Fruit fly (Drosophila melanogaster) Kc167 (cell line): ENCODE data around the gene RhoGAP68F.

ENCODE experiments used
- Myc ChIP-seq: fragments of >200 bp; optimal IDR thresholded peaks from 2 replicates; lab custom pipeline; 2017; ENCODE audit warnings: missing external identifiers
- Sin3A ChIP-seq: fragments of >200 bp; optimal IDR thresholded peaks from 2 replicates; lab custom pipeline; 2018; ENCODE audit warnings: missing external identifiers
- h ChIP-seq: fragments of >200 bp; optimal IDR thresholded peaks from 3 replicates; lab custom pipeline; 2018; ENCODE audit warnings: missing external identifiers
- insv ChIP-seq: fragments of >200 bp; optimal IDR thresholded peaks from 3 replicates; lab custom pipeline; 2018; ENCODE audit warnings: missing external identifiers
- psq ChIP-seq: fragments of >200 bp; optimal IDR thresholded peaks from 2 replicates; lab custom pipeline; 2017; ENCODE audit warnings: missing external identifiers
- ttk ChIP-seq: sonication (Bioruptor generic); optimal IDR thresholded peaks from 2 replicates; lab custom pipeline; 2017; ENCODE audit warnings: missing external identifiers

RhoGAP68F gene

dm6 chr3L:12138113-12138899 is at the start of gene RhoGAP68F, which contains the start of gene ND-SGDH:
RhoGAP68F (plus strand) TSS chr3L:12138868.
ND-SGDH (minus strand) TSS chr3L:12138584.
- no peak for TF ChIP-seq ttk (lab: Kevin White, UChicago)
- TF ChIP-seq Sin3A (lab: Kevin White, UChicago) = no peak
- no peak for TF ChIP-seq insv (lab: Kevin White, UChicago)
- no peak for TF ChIP-seq Myc
- TF ChIP-seq h (lab: Kevin White, UChicago) = no peak
- no peak for TF ChIP-seq psq (lab: Kevin White, UChicago)

DNA sequence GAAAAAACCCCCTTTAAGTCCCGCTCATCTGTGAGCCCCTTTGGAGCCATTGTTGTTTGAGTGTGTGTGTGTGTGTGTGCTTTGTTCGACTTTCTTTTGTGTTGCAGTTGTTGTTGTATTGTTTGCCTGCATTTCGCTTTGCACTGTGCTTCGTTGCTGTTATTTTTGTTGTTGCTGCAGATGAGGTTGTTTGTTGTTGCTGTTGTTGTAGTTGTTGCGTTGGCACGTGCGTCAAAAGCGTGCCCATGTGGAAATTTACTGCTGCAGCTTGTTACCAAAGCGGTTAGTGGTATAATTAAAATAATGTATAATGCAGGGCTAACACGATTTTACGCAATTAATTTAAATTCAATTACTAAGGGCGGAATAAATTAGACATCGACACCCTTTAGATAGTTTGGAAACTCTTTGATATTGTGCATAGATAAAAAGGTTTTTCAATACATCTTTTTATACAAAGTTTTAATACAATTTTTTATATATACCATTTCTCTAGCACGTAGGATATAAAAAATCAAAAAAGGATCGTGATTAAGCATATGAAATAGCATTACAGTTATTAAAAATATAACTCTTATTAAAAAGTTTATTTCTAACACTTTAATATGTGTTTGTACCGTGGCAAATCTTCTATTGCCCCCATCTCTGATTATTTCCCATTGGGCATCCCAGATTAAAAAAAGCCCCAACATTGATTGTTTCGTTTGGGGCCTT is 48.3 kb upstream of the RhoGAP68F start:
- TF ChIP-seq ttk (lab: Kevin White, UChicago) (no peak), insv (lab: Kevin White, UChicago) (no peak), Myc (no peak), h (lab: Kevin White, UChicago) (no peak), psq (lab: Kevin White, UChicago) (no peak), Sin3A (lab: Kevin White, UChicago) (no peak)

DNA sequence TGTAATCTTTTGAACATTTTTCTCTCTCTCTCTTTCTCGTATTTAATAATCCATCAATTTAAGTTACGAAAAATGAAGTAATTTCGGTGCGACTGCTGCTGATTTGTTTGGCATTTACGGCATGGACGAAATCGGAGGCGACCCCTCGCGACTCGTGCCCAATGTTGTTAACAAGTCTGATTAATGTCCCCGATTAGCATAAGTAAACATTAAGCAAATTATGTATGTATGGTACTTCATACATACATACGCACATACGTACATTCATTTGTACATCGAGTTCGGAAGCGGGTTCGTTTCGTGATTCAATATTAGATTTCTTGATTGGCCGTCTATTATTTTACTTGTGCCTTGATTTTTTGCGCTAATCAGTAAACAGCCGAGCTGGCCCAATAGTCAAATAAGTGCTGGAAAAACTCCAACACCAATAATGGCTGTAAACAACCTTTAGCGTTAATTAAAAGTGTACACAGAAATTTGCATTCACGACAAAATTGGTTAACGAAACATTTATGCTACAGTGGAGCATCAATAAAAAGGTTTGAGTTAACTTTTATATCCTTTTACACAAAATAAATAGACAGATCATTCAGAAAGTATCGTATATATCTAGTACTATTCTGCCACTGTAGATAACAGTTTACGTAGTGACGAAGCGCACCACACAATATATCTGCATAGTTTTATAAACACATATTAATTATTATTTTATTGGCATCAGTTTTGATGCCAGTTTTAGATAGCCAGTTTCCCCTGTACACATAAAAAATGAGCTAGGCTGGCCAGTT is 47.6 kb upstream of the RhoGAP68F start:
- no peak for TF ChIP-seq psq (lab: Kevin White, UChicago)
- TF ChIP-seq insv (lab: Kevin White, UChicago) = no peak
- TF ChIP-seq Sin3A (lab: Kevin White, UChicago) = no peak
- TF ChIP-seq Myc = no peak
- TF ChIP-seq ttk (lab: Kevin White, UChicago) = no peak
- no peak for TF ChIP-seq h (lab: Kevin White, UChicago)

dm6 chr3L:12092860-12093359 is 45.8 kb upstream of the RhoGAP68F start:
- TF ChIP-seq insv (lab: Kevin White, UChicago) (no peak), ttk (lab: Kevin White, UChicago) (no peak), psq (lab: Kevin White, UChicago) (no peak), Sin3A (lab: Kevin White, UChicago) (no peak), h (lab: Kevin White, UChicago) (no peak), Myc (no peak)

dm6 chr3L:12095960-12096359 is 42.7 kb upstream of the RhoGAP68F start:
- TF ChIP-seq insv (lab: Kevin White, UChicago) = no peak
- no peak for TF ChIP-seq Sin3A (lab: Kevin White, UChicago)
- no peak for TF ChIP-seq ttk (lab: Kevin White, UChicago)
- no peak for TF ChIP-seq psq (lab: Kevin White, UChicago)
- TF ChIP-seq Myc = no peak
- no peak for TF ChIP-seq h (lab: Kevin White, UChicago)

DNA sequence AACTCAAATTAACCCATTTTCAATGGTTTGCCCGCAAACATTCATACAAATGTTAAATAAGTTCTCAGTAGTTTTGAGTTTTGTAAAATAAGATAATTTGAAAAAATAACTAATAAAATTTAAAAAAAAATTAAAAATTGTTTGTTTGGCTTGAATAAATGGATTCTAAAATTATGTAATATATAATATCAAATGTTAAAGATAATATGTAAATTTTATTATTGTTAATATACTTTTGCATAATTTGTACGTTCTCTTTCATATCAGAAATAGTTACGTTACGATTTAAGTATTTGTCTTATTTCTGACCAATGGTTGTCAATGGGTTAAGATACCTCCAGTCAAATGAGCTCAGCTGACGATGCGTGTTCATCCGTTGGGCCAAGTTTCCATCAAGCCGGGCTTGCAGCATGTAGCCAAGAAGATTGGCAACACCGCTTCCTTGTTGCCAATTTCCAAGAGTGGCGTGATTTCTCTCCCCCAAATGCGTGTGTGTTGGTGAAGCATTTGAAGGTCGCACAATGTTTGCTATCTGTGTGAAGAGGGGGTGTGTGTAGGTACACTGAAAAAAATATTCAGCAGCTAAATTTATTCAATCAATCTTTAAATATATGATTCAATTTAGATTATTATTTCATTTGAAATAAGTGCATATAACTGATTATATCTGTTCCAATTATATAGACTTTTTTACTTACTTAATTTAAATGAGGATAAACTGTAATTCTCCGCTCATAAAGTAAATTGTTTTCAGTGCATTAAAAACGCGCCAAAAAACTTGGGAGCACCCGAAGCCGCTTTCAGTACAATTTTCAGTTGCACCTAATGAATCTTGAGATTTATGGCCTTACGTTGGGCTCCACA is 41.6 kb upstream of the RhoGAP68F start:
- TF ChIP-seq Sin3A (lab: Kevin White, UChicago) (no peak), psq (lab: Kevin White, UChicago) (no peak), Myc (no peak), insv (lab: Kevin White, UChicago) (no peak), h (lab: Kevin White, UChicago) (no peak), ttk (lab: Kevin White, UChicago) (no peak)

DNA sequence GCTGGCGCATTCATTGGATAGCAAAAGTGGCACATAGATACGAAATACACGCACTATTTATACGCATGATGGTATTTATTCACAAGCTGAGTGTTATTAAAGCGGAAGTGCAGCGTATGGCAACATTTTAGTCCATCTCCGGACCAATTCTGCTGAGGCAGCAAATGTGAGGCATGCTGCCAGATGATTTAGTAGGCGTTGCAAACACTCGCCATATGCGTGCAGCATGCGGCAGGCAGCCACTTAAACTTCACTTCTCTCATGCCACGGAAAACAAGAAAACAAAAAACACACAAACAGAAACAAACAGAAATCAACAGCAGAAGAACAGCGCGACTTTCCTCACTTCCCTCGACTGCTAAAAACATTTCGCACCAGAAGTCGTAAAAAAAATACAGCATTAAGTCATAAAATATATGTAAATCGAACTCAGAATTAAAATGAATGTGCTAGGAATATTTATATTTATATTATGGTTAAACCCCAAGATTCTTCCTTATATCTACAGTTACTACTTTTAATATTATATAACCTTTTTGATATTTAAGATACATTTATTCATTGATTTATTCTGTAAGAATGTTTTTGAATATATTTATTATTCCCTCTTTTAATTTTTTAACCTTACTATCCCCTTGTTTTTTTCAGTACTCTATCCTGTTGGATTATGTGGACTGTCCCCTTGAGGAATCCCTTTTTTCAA is 39.2 kb upstream of the RhoGAP68F start:
- no peak for TF ChIP-seq Myc
- TF ChIP-seq Sin3A (lab: Kevin White, UChicago) = no peak
- TF ChIP-seq h (lab: Kevin White, UChicago) = no peak
- no peak for TF ChIP-seq psq (lab: Kevin White, UChicago)
- no peak for TF ChIP-seq insv (lab: Kevin White, UChicago)
- no peak for TF ChIP-seq ttk (lab: Kevin White, UChicago)

DNA sequence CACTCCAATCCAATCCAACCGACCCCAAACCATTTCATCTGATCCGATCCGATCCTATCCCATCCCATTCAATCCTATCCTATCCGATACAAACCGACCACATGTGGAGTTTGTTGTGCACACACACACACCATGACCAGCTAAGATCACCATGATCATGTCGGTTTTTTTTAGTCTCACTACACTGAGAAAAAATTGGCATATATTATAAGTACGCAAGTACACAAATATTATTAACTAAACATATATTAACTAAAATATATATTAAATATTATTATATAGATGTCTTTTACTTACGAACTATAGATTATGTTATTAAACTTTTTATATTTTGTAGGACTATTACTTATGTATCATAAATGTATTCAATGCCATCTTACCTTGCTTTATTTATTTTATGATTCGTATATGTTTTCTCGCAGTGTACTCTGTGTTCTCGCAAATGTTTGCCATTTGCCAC is 36.7 kb upstream of the RhoGAP68F start:
- TF ChIP-seq Sin3A (lab: Kevin White, UChicago) (no peak), insv (lab: Kevin White, UChicago) (no peak), ttk (lab: Kevin White, UChicago) (no peak), h (lab: Kevin White, UChicago) (no peak), psq (lab: Kevin White, UChicago) (no peak), Myc (no peak)

- TF ChIP-seq psq (lab: Kevin White, UChicago) (no peak), ttk (lab: Kevin White, UChicago) (no peak), Sin3A (lab: Kevin White, UChicago) (no peak), Myc (no peak), insv (lab: Kevin White, UChicago) (no peak), h (lab: Kevin White, UChicago) (no peak)
Observed at dm6 chr3L:12107378-12107777, 31.3 kb upstream of the RhoGAP68F start.
